Worm (Caenorhabditis elegans) whole organism, L1 larva: ENCODE results near the gene M02D8.6.

ENCODE experiments used
- C16A3.4 ChIP-seq: fragments of 150-350 bp; optimal IDR thresholded peaks from 2 replicates; lab custom pipeline; 2014; ENCODE audit warnings: missing biosample characterization, missing genetic modification characterization
- C34B4.2 ChIP-seq: sonication (generic microtip); optimal IDR thresholded peaks from 2 replicates; lab custom pipeline; 2017; ENCODE audit warnings: mild to moderate bottlenecking, missing genetic modification characterization, missing compliant biosample characterization
- F16B12.6 ChIP-seq: fragments of 150-350 bp; optimal IDR thresholded peaks from 2 replicates; lab custom pipeline; 2014; ENCODE audit warnings: missing biosample characterization, missing genetic modification characterization
- alr-1 ChIP-seq: fragments of 200-800 bp; sonication (Bioruptor generic); optimal IDR thresholded peaks from 2 replicates; lab custom pipeline; 2018; ENCODE audit warnings: borderline replicate concordance, mild to moderate bottlenecking, missing genetic modification characterization, missing compliant biosample characterization
- ama-1 ChIP-seq: fragments of 150-350 bp; optimal IDR thresholded peaks from 2 replicates; lab custom pipeline; 2014
- blmp-1 ChIP-seq: fragments of 150-350 bp; optimal IDR thresholded peaks from 2 replicates; lab custom pipeline; 2014; ENCODE audit warnings: missing biosample characterization, missing genetic modification characterization
- ceh-8 ChIP-seq: fragments of 200-800 bp; sonication (Bioruptor generic); optimal IDR thresholded peaks from 2 replicates; lab custom pipeline; 2018; ENCODE audit warnings: mild to moderate bottlenecking, missing genetic modification characterization, moderate library complexity, missing compliant biosample characterization
- ceh-88 ChIP-seq: fragments of 200-800 bp; sonication (Bioruptor generic); IDR thresholded peaks from 2 replicates; pipeline ENCODE4 v1.3.6; 2022; ENCODE audit warnings: missing genetic modification characterization, missing compliant biosample characterization
- ces-1 ChIP-seq: fragments of 150-350 bp; optimal IDR thresholded peaks from 2 replicates; lab custom pipeline; 2014; ENCODE audit warnings: missing biosample characterization, missing genetic modification reagents, missing genetic modification characterization
- dpl-1 ChIP-seq, 3 experiments: fragments of 150-350 bp in 2 of 3; sonication (generic microtip) in 1 of 3; optimal IDR thresholded peaks; 2 replicates each; lab custom pipeline; 2014 to 2017; ENCODE audit warnings: missing biosample characterization in 3 of 3, missing genetic modification characterization in 3 of 3, missing genetic modification reagents in 3 of 3
- dsc-1 ChIP-seq: sonication (generic microtip); optimal IDR thresholded peaks from 2 replicates; lab custom pipeline; 2016; ENCODE audit warnings: mild to moderate bottlenecking, missing genetic modification characterization, missing compliant biosample characterization
- efl-1 ChIP-seq, 4 experiments: fragments of 150-350 bp; optimal IDR thresholded peaks in 3 of 4; peaks in 1 of 4; 1 replicate in 1 of 4; 2 replicates in 3 of 4; lab custom pipeline; 2014; ENCODE audit warnings: missing biosample characterization in 2 of 4, missing genetic modification characterization in 2 of 4, missing genetic modification reagents in 2 of 4
- egl-27 ChIP-seq, 2 experiments: fragments of 150-350 bp in 1 of 2; sonication (generic microtip); optimal IDR thresholded peaks; 3 replicates each; lab custom pipeline; 2017 to 2018; ENCODE audit warnings: missing biosample characterization in 2 of 2, missing genetic modification characterization in 2 of 2, missing genetic modification reagents in 2 of 2
- elt-3 ChIP-seq, 6 experiments: fragments of 150-350 bp in 1 of 6; sonication (generic microtip); optimal IDR thresholded peaks; 2 replicates each; lab custom pipeline; 2017 to 2018; ENCODE audit warnings: missing biosample characterization in 6 of 6, missing genetic modification characterization in 6 of 6, inconsistent platforms in 1 of 6
- fkh-4 ChIP-seq: sonication (generic microtip); optimal IDR thresholded peaks from 2 replicates; lab custom pipeline; 2016; ENCODE audit warnings: missing compliant biosample characterization, missing genetic modification characterization, borderline replicate concordance
- fos-1 ChIP-seq: fragments of 150-350 bp; optimal IDR thresholded peaks from 2 replicates; lab custom pipeline; 2014; ENCODE audit warnings: missing biosample characterization, missing genetic modification characterization
- grh-1 ChIP-seq: fragments of 200-800 bp; sonication (Bioruptor generic); IDR thresholded peaks from 2 replicates; pipeline ENCODE4 v1.3.6; 2022; ENCODE audit warnings: missing genetic modification reagents, missing genetic modification characterization, missing compliant biosample characterization
- lin-13 ChIP-seq: fragments of 150-350 bp; optimal IDR thresholded peaks from 2 replicates; lab custom pipeline; 2014; ENCODE audit warnings: missing biosample characterization, missing genetic modification reagents, missing genetic modification characterization
- lin-35 ChIP-seq, 2 experiments: fragments of 150-350 bp; optimal IDR thresholded peaks; 2 replicates each; lab custom pipeline; 2014; ENCODE audit warnings: missing biosample characterization in 2 of 2, missing genetic modification characterization in 2 of 2, missing genetic modification reagents in 2 of 2
- lir-3 ChIP-seq: sonication (generic microtip); optimal IDR thresholded peaks from 2 replicates; lab custom pipeline; 2016; ENCODE audit warnings: mild to moderate bottlenecking, missing genetic modification characterization, moderate library complexity, missing compliant biosample characterization; ENCODE audit not compliant: poor library complexity
- mab-9 ChIP-seq: fragments of 200-800 bp; sonication (Bioruptor generic); IDR thresholded peaks from 2 replicates; pipeline ENCODE4 v1.3.6; 2022; ENCODE audit warnings: missing genetic modification reagents, missing genetic modification characterization, missing compliant biosample characterization
- mef-2 ChIP-seq: fragments of 150-350 bp; optimal IDR thresholded peaks from 2 replicates; lab custom pipeline; 2014; ENCODE audit warnings: missing biosample characterization, missing genetic modification characterization
- mep-1 ChIP-seq: fragments of 150-350 bp; optimal IDR thresholded peaks from 2 replicates; lab custom pipeline; 2014; ENCODE audit warnings: missing biosample characterization, missing genetic modification characterization
- nhr-12 ChIP-seq: sonication (generic microtip); optimal IDR thresholded peaks from 2 replicates; lab custom pipeline; 2017; ENCODE audit warnings: missing biosample characterization, missing genetic modification characterization
- nhr-19 ChIP-seq: fragments of 200-800 bp; sonication (Bioruptor generic); conservative IDR thresholded peaks from 2 replicates; pipeline ENCODE4 v1.3.6; 2022; ENCODE audit warnings: missing genetic modification characterization, missing compliant biosample characterization
- nhr-20 ChIP-seq: sonication (generic microtip); optimal IDR thresholded peaks from 2 replicates; lab custom pipeline; 2016; ENCODE audit warnings: mild to moderate bottlenecking, missing genetic modification characterization, missing compliant biosample characterization
- nhr-28 ChIP-seq: fragments of 150-350 bp; optimal IDR thresholded peaks from 2 replicates; lab custom pipeline; 2014; ENCODE audit warnings: missing biosample characterization, missing genetic modification characterization
- nhr-47 ChIP-seq: sonication (generic microtip); optimal IDR thresholded peaks from 2 replicates; lab custom pipeline; 2016; ENCODE audit warnings: mild to moderate bottlenecking, missing genetic modification characterization, moderate library complexity, missing compliant biosample characterization
- nhr-71 ChIP-seq: sonication (generic microtip); optimal IDR thresholded peaks from 2 replicates; lab custom pipeline; 2016; ENCODE audit warnings: mild to moderate bottlenecking, missing genetic modification characterization, moderate library complexity, missing compliant biosample characterization
- nhr-84 ChIP-seq: sonication (generic microtip); optimal IDR thresholded peaks from 2 replicates; lab custom pipeline; 2017; ENCODE audit warnings: missing biosample characterization, missing genetic modification characterization
- nhr-85 ChIP-seq: sonication (generic microtip); peaks from one replicate; lab custom pipeline; 2016; ENCODE audit warnings: missing genetic modification characterization, inconsistent platforms, missing compliant biosample characterization
- nhr-90 ChIP-seq: sonication (generic microtip); optimal IDR thresholded peaks from 2 replicates; lab custom pipeline; 2016; ENCODE audit warnings: mild to moderate bottlenecking, missing genetic modification characterization, missing compliant biosample characterization; ENCODE audit not compliant: poor library complexity
- pax-3 ChIP-seq: fragments of 200-800 bp; sonication (Bioruptor generic); optimal IDR thresholded peaks from 2 replicates; lab custom pipeline; 2018; ENCODE audit warnings: mild to moderate bottlenecking, missing genetic modification characterization, moderate library complexity, missing compliant biosample characterization
- pqm-1 ChIP-seq: sonication (generic microtip); optimal IDR thresholded peaks from 3 replicates; lab custom pipeline; 2017; ENCODE audit warnings: missing biosample characterization, missing genetic modification characterization
- skn-1 ChIP-seq: fragments of 150-350 bp; optimal IDR thresholded peaks from 2 replicates; lab custom pipeline; 2014; ENCODE audit warnings: missing biosample characterization, missing genetic modification characterization
- snpc-4 ChIP-seq: fragments of 150-350 bp; optimal IDR thresholded peaks from 2 replicates; lab custom pipeline; 2014; ENCODE audit warnings: missing biosample characterization, missing genetic modification characterization
- snu-23 ChIP-seq: sonication (generic microtip); optimal IDR thresholded peaks from 2 replicates; lab custom pipeline; 2016; ENCODE audit warnings: missing genetic modification characterization, missing compliant biosample characterization
- sox-4 ChIP-seq: sonication (generic microtip); optimal IDR thresholded peaks from 2 replicates; lab custom pipeline; 2016; ENCODE audit warnings: missing genetic modification characterization, missing compliant biosample characterization
- sptf-1 ChIP-seq: fragments of 150-350 bp; optimal IDR thresholded peaks from 2 replicates; lab custom pipeline; 2014; ENCODE audit warnings: missing biosample characterization, missing genetic modification characterization
- sup-37 ChIP-seq: fragments of 200-800 bp; sonication (Bioruptor generic); optimal IDR thresholded peaks from 2 replicates; lab custom pipeline; 2018; ENCODE audit warnings: mild to moderate bottlenecking, missing genetic modification characterization, missing compliant biosample characterization
- swsn-7 ChIP-seq: sonication (generic microtip); optimal IDR thresholded peaks from 2 replicates; lab custom pipeline; 2016; ENCODE audit warnings: missing genetic modification characterization, missing compliant biosample characterization
- tlp-1 ChIP-seq: fragments of 150-350 bp; optimal IDR thresholded peaks from 2 replicates; lab custom pipeline; 2014; ENCODE audit warnings: missing biosample characterization, missing genetic modification characterization
- unc-130 ChIP-seq: fragments of 150-350 bp; optimal IDR thresholded peaks from 2 replicates; lab custom pipeline; 2017; ENCODE audit warnings: missing biosample characterization, missing genetic modification characterization, inconsistent platforms
- unc-62 ChIP-seq: fragments of 150-350 bp; optimal IDR thresholded peaks from 2 replicates; lab custom pipeline; 2014; ENCODE audit warnings: missing biosample characterization, missing genetic modification reagents, missing genetic modification characterization
- unc-98 ChIP-seq: fragments of 200-800 bp; sonication (Bioruptor generic); IDR thresholded peaks from 2 replicates; pipeline ENCODE4 v1.3.6; 2022; ENCODE audit warnings: missing genetic modification characterization, missing compliant biosample characterization
- vab-15 ChIP-seq: sonication (generic microtip); optimal IDR thresholded peaks from 2 replicates; lab custom pipeline; 2017; ENCODE audit warnings: missing genotype, mild to moderate bottlenecking, missing genetic modification characterization, missing compliant biosample characterization
- xbp-1 ChIP-seq: sonication (generic microtip); optimal IDR thresholded peaks from 2 replicates; lab custom pipeline; 2016; ENCODE audit warnings: missing genetic modification characterization, missing compliant biosample characterization
- zag-1 ChIP-seq: fragments of 150-350 bp; optimal IDR thresholded peaks from 2 replicates; lab custom pipeline; 2014; ENCODE audit warnings: missing biosample characterization, missing genetic modification characterization
- zip-4 ChIP-seq: fragments of 200-800 bp; sonication (Bioruptor generic); optimal IDR thresholded peaks from 2 replicates; lab custom pipeline; 2018; ENCODE audit warnings: mild to moderate bottlenecking, missing genetic modification characterization, moderate library complexity, missing compliant biosample characterization
- ztf-4 ChIP-seq: fragments of 150-350 bp; optimal IDR thresholded peaks from 2 replicates; lab custom pipeline; 2014; ENCODE audit warnings: missing biosample characterization, missing genetic modification characterization

M02D8.6 gene

DNA sequence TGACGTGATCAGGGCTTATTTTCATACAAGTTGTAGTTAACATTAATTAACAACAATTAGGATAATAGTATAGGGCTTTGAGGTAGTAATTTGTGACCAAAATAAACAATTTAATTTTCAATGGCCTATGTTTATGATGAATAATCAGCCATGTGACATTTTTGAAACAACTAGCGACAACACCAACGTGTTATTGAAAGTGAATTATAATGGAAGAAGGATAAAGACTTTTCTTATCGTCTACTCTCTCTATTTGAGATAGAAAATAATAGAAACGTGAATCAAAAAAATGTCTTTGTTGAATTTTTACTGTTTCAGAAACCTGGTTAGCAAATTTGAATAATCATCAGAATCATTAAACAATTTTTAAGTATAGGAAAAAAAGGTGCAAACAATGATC, 6.1 kb upstream of the M02D8.6 start:
- TF ChIP-seq skn-1 (tag; lab: Kevin White, UChicago) (no peak), elt-3 (tag; optimal IDR thresholded peaks at IDR 0.05; lab: Kevin White, UChicago) (no peak), nhr-84 (no peak), nhr-85 (tag; lab: Kevin White, UChicago) (peak; percentile 58), fos-1 (tag; lab: Kevin White, UChicago) (no peak), swsn-7 (tag; lab: Kevin White, UChicago) (no peak), lin-35 (GFP tag; optimal IDR thresholded peaks at IDR 0.05; lab: Kevin White, UChicago) (no peak), blmp-1 (peak; percentile 68), nhr-28 (tag; lab: Kevin White, UChicago) (no peak), vab-15 (tag; lab: Kevin White, UChicago) (no peak)

DNA sequence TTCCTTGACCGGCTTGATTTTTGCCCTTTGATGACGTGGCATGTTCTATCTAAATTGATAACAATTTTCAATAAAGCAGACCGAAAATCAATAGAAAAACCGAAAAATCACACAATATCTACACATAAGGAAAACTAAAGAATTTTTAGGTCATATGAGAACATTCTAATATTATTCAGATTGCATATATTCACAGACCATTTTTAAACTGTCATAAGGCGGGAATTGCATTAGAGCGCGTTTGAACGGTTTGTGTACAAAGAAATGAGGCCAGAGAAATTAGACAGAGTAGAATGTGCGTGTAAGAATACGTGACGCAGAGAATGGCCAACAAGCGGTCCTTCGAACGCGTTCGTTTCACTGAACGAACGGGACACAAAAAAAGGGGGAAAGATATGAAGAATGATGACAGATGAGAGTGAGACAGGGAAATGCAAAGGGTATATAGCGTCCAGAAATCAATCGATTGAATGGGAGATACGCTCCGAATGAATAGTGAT, 5.3 kb upstream of the M02D8.6 start, which contains the start of gene M02D8.3:
M02D8.3 (minus strand) TSS at position 51 of the 500 bp plus-strand sequence.
- TF ChIP-seq nhr-19 (no peak), lir-3 (tag; lab: Kevin White, UChicago) (no peak), skn-1 (tag; lab: Kevin White, UChicago) (peak; percentile 25), ceh-88 (GFP tag; lab: Robert Waterston, UW) (no peak), nhr-28 (tag; lab: Kevin White, UChicago) (no peak), nhr-90 (tag; lab: Kevin White, UChicago) (no peak), elt-3 (tag; optimal IDR thresholded peaks at IDR 0.05; lab: Kevin White, UChicago) (no peak), sptf-1 (no peak), nhr-85 (tag; lab: Kevin White, UChicago) (no peak), ces-1 (no peak), snpc-4 (tag; lab: Kevin White, UChicago) (no peak), zag-1 (tag; lab: Kevin White, UChicago) (no peak), swsn-7 (tag; lab: Kevin White, UChicago) (no peak), efl-1 (optimal IDR thresholded peaks at IDR 0.05; lab: Kevin White, UChicago) (peak; percentile 44 to 63), efl-1 (GFP tag; optimal IDR thresholded peaks at IDR 0.05 in 1 of 2; lab: Kevin White, UChicago) (peak; percentile 67 to 84), nhr-71 (tag; lab: Kevin White, UChicago) (peak; percentile 9), sup-37 (GFP tag; lab: Kevin White, UChicago) (no peak), unc-98 (no peak), lin-13 (GFP tag; lab: Kevin White, UChicago) (no peak), sox-4 (tag; lab: Kevin White, UChicago) (no peak), zip-4 (GFP tag; lab: Kevin White, UChicago) (no peak), mep-1 (tag; lab: Kevin White, UChicago) (peak; percentile 21), fos-1 (tag; lab: Kevin White, UChicago) (no peak), F16B12.6 (tag; lab: Kevin White, UChicago) (no peak), ztf-4 (tag; lab: Kevin White, UChicago) (no peak), ceh-8 (GFP tag; lab: Kevin White, UChicago) (no peak), pax-3 (tag; lab: Kevin White, UChicago) (no peak), alr-1 (tag; lab: Kevin White, UChicago) (no peak), C34B4.2 (tag; lab: Kevin White, UChicago) (no peak), unc-130 (tag; lab: Kevin White, UChicago) (no peak), dsc-1 (tag; lab: Kevin White, UChicago) (no peak), nhr-84 (no peak), snu-23 (GFP tag; lab: Kevin White, UChicago) (peak; percentile 28), C16A3.4 (tag; lab: Kevin White, UChicago) (peak; percentile 29), nhr-12 (tag; lab: Kevin White, UChicago) (no peak), pqm-1 (no peak), ama-1 (lab: Kevin White, UChicago) (no peak), fkh-4 (tag; lab: Kevin White, UChicago) (no peak), xbp-1 (peak; percentile 7), grh-1 (no peak), egl-27 (tag; optimal IDR thresholded peaks at IDR 0.05; lab: Kevin White, UChicago) (no peak), mef-2 (tag; lab: Kevin White, UChicago) (no peak), dpl-1 (GFP tag; optimal IDR thresholded peaks at IDR 0.05; lab: Kevin White, UChicago) (peak; percentile 60 to 78 (median 68)), mab-9 (no peak), unc-62 (GFP tag; lab: Kevin White, UChicago) (no peak), tlp-1 (tag; lab: Kevin White, UChicago) (no peak), lin-35 (GFP tag; optimal IDR thresholded peaks at IDR 0.05; lab: Kevin White, UChicago) (peak; percentile 21 to 82), nhr-20 (tag; lab: Kevin White, UChicago) (peak; percentile 31), nhr-47 (tag; lab: Kevin White, UChicago) (no peak)
